Fruit fly (Drosophila melanogaster): ENCODE results near the gene Exo84.
A peak's percentile ranks its signal among the peaks of the same experiment; 100 is the strongest.

The Exo84 gene

dm6 chr3R:26042131-26042885, 9.7 kb downstream of the Exo84 start:
- no peak for TF ChIP-seq Vsx2 (GFP tag; optimal IDR thresholded peaks at IDR 0.05; ENCODE audit: partially characterized antibody)
- peak; percentile 45 for TF ChIP-seq Abd-B (GFP tag; optimal IDR thresholded peaks at IDR 0.05)
- TF ChIP-seq dl (GFP tag; optimal IDR thresholded peaks at IDR 0.05; ENCODE audit: insufficient read depth in 1 of 2, partially characterized antibody in 2 of 2): no peak
- TF ChIP-seq br (GFP tag; optimal IDR thresholded peaks at IDR 0.05): peak; percentile 96
- peak; percentile 61 for TF ChIP-seq Hr78 (GFP tag; optimal IDR thresholded peaks at IDR 0.05)
- no peak for TF ChIP-seq pan (optimal IDR thresholded peaks at IDR 0.05)
- peak; percentile 87 for TF ChIP-seq sage (GFP tag; optimal IDR thresholded peaks at IDR 0.05)
- TF ChIP-seq Myc (optimal IDR thresholded peaks at IDR 0.05): peak; percentile 3
- no peak for TF ChIP-seq brk (GFP tag; optimal IDR thresholded peaks at IDR 0.05)
- peak; percentile 75 for TF ChIP-seq GATAd (GFP tag; optimal IDR thresholded peaks at IDR 0.05)
- no peak for TF ChIP-seq jim (GFP tag; optimal IDR thresholded peaks at IDR 0.05)
- TF ChIP-seq CG9705 (GFP tag; optimal IDR thresholded peaks at IDR 0.05): peak; percentile 77
- TF ChIP-seq foxo (GFP tag; optimal IDR thresholded peaks at IDR 0.05): peak; percentile 71 to 98
- peak; percentile 94 for TF ChIP-seq sv (GFP tag; optimal IDR thresholded peaks at IDR 0.05)
- TF ChIP-seq dsf (GFP tag; optimal IDR thresholded peaks at IDR 0.05; ENCODE audit: borderline replicate concordance): peak; percentile 86
- TF ChIP-seq rgr (GFP tag; optimal IDR thresholded peaks at IDR 0.05): peak; percentile 98
- peak; percentile 44 for TF ChIP-seq Rel (GFP tag; optimal IDR thresholded peaks at IDR 0.05)
- peak; percentile 62 for TF ChIP-seq Rel (tag; optimal IDR thresholded peaks at IDR 0.05)
- TF ChIP-seq ey (GFP tag; optimal IDR thresholded peaks at IDR 0.05): peak; percentile 98
- TF ChIP-seq psq (GFP tag; optimal IDR thresholded peaks at IDR 0.05): peak; percentile 92
- TF ChIP-seq Hr83 (GFP tag; optimal IDR thresholded peaks at IDR 0.05; ENCODE audit: poor library complexity, severe bottlenecking): peak; percentile 81
- peak; percentile 2 for TF ChIP-seq Dfd (GFP tag; optimal IDR thresholded peaks at IDR 0.05)
- no peak for TF ChIP-seq lola (GFP tag; optimal IDR thresholded peaks at IDR 0.05)
- TF ChIP-seq OdsH (GFP tag; optimal IDR thresholded peaks at IDR 0.05): peak; percentile 97
- peak; percentile 93 for TF ChIP-seq Sp1 (GFP tag; optimal IDR thresholded peaks at IDR 0.05)
- peak; percentile 94 for TF ChIP-seq Jra (GFP tag; optimal IDR thresholded peaks at IDR 0.05)
- TF ChIP-seq Mio (GFP tag; optimal IDR thresholded peaks at IDR 0.05): peak; percentile 90
- peak; percentile 98 for TF ChIP-seq h (GFP tag; optimal IDR thresholded peaks at IDR 0.05)
- no peak for TF ChIP-seq tai (GFP tag; optimal IDR thresholded peaks at IDR 0.05)
- peak; percentile 90 for TF ChIP-seq CG32264 (GFP tag; optimal IDR thresholded peaks at IDR 0.05)
- TF ChIP-seq fru (GFP tag; optimal IDR thresholded peaks at IDR 0.05): peak; percentile 97
- peak; percentile 93 for TF ChIP-seq HLH106 (tag; optimal IDR thresholded peaks at IDR 0.05)
- TF ChIP-seq N (GFP tag; optimal IDR thresholded peaks at IDR 0.05): peak; percentile 88
- TF ChIP-seq dmrt93B (GFP tag; optimal IDR thresholded peaks at IDR 0.05): peak; percentile 93
- TF ChIP-seq woc (GFP tag; optimal IDR thresholded peaks at IDR 0.05): peak; percentile 94
- peak; percentile 96 for TF ChIP-seq Hnf4 (GFP tag; optimal IDR thresholded peaks at IDR 0.05)
- no peak for TF ChIP-seq usp (GFP tag; optimal IDR thresholded peaks at IDR 0.05)
- no peak for TF ChIP-seq Dif (GFP tag; optimal IDR thresholded peaks at IDR 0.05; ENCODE audit: partially characterized antibody)
- no peak for TF ChIP-seq CrebA (GFP tag; optimal IDR thresholded peaks at IDR 0.05; ENCODE audit: borderline replicate concordance)

dm6 chr3R:26041417-26042101, 10.5 kb downstream of the Exo84 start, which contains the start of gene gro:
TSS of gene gro (plus strand) at chr3R:26041736.
- TF ChIP-seq sv (GFP tag; optimal IDR thresholded peaks at IDR 0.05) (peak; percentile 47), Dif (GFP tag; optimal IDR thresholded peaks at IDR 0.05; ENCODE audit: partially characterized antibody) (peak; percentile 83), ey (GFP tag; optimal IDR thresholded peaks at IDR 0.05) (peak; percentile 70), Hr78 (GFP tag; optimal IDR thresholded peaks at IDR 0.05) (no peak), foxo (GFP tag; optimal IDR thresholded peaks at IDR 0.05) (peak in 1 of 2 experiments; percentile 78), HLH106 (tag; optimal IDR thresholded peaks at IDR 0.05) (peak; percentile 69), tai (GFP tag; optimal IDR thresholded peaks at IDR 0.05) (peak; percentile 88), rgr (GFP tag; optimal IDR thresholded peaks at IDR 0.05) (peak; percentile 83), woc (GFP tag; optimal IDR thresholded peaks at IDR 0.05) (peak; percentile 68), dmrt93B (GFP tag; optimal IDR thresholded peaks at IDR 0.05) (peak; percentile 60), usp (GFP tag; optimal IDR thresholded peaks at IDR 0.05) (no peak), Myc (optimal IDR thresholded peaks at IDR 0.05) (no peak), GATAd (GFP tag; optimal IDR thresholded peaks at IDR 0.05) (peak; percentile 21), jim (GFP tag; optimal IDR thresholded peaks at IDR 0.05) (no peak), Vsx2 (GFP tag; optimal IDR thresholded peaks at IDR 0.05; ENCODE audit: partially characterized antibody) (no peak), dl (GFP tag; optimal IDR thresholded peaks at IDR 0.05; ENCODE audit: insufficient read depth in 1 of 2, partially characterized antibody in 2 of 2) (peak in 1 of 2 experiments; percentile 64), br (GFP tag; optimal IDR thresholded peaks at IDR 0.05) (peak; percentile 77), OdsH (GFP tag; optimal IDR thresholded peaks at IDR 0.05) (peak; percentile 72), pan (optimal IDR thresholded peaks at IDR 0.05) (no peak), Dfd (GFP tag; optimal IDR thresholded peaks at IDR 0.05) (no peak), Abd-B (GFP tag; optimal IDR thresholded peaks at IDR 0.05) (no peak), Rel (GFP tag; optimal IDR thresholded peaks at IDR 0.05) (no peak), Rel (tag; optimal IDR thresholded peaks at IDR 0.05) (peak; percentile 14), fru (GFP tag; optimal IDR thresholded peaks at IDR 0.05) (peak; percentile 76), psq (GFP tag; optimal IDR thresholded peaks at IDR 0.05) (peak; percentile 53), N (GFP tag; optimal IDR thresholded peaks at IDR 0.05) (peak; percentile 68), brk (GFP tag; optimal IDR thresholded peaks at IDR 0.05) (peak; percentile 89), Sp1 (GFP tag; optimal IDR thresholded peaks at IDR 0.05) (peak; percentile 45), Jra (GFP tag; optimal IDR thresholded peaks at IDR 0.05) (peak; percentile 67), Hr83 (GFP tag; optimal IDR thresholded peaks at IDR 0.05; ENCODE audit: poor library complexity, severe bottlenecking) (peak; percentile 42), Mio (GFP tag; optimal IDR thresholded peaks at IDR 0.05) (no peak), CrebA (GFP tag; optimal IDR thresholded peaks at IDR 0.05; ENCODE audit: borderline replicate concordance) (no peak), dsf (GFP tag; optimal IDR thresholded peaks at IDR 0.05; ENCODE audit: borderline replicate concordance) (peak; percentile 64), h (GFP tag; optimal IDR thresholded peaks at IDR 0.05) (peak; percentile 85), Hnf4 (GFP tag; optimal IDR thresholded peaks at IDR 0.05) (peak; percentile 85), lola (GFP tag; optimal IDR thresholded peaks at IDR 0.05) (no peak), sage (GFP tag; optimal IDR thresholded peaks at IDR 0.05) (peak; percentile 71), CG9705 (GFP tag; optimal IDR thresholded peaks at IDR 0.05) (peak; percentile 61)

Measured in whole organism, wandering third instar larva.